Worm (Caenorhabditis elegans) whole organism, late embryonic: Measurements from ENCODE around the gene K11H3.2.

Experiments used
- C08G9.2 ChIP-seq: sonication (generic microtip); optimal IDR thresholded peaks from 2 replicates; lab custom pipeline; 2016; ENCODE audit warnings: mild to moderate bottlenecking, missing genetic modification characterization, moderate library complexity, missing compliant biosample characterization
- C38D4.7 ChIP-seq: fragments of 200-800 bp; sonication (Bioruptor generic); optimal IDR thresholded peaks from 2 replicates; lab custom pipeline; 2018; ENCODE audit warnings: mild to moderate bottlenecking, missing genetic modification characterization, moderate library complexity, missing compliant biosample characterization
- F13H6.1 ChIP-seq: sonication (generic microtip); optimal IDR thresholded peaks from 2 replicates; lab custom pipeline; 2016; ENCODE audit warnings: missing genetic modification characterization, missing compliant biosample characterization
- K09A11.1 ChIP-seq: sonication (generic microtip); optimal IDR thresholded peaks from 2 replicates; lab custom pipeline; 2017; ENCODE audit warnings: antibody characterized with exemption, mild to moderate bottlenecking, missing genetic modification characterization, missing compliant biosample characterization; ENCODE audit not compliant: insufficient read depth
- ahr-1 ChIP-seq: sonication (generic microtip); optimal IDR thresholded peaks from 2 replicates; lab custom pipeline; 2016; ENCODE audit warnings: missing genetic modification characterization, missing compliant biosample characterization
- ama-1 ChIP-seq: fragments of 150-350 bp; optimal IDR thresholded peaks from 2 replicates; lab custom pipeline; 2014
- ceh-14 ChIP-seq: sonication (generic microtip); optimal IDR thresholded peaks from 2 replicates; lab custom pipeline; 2016; ENCODE audit warnings: missing genotype, missing genetic modification characterization, missing compliant biosample characterization
- ceh-19 ChIP-seq: fragments of 200-800 bp; sonication (Bioruptor generic); optimal IDR thresholded peaks from 2 replicates; lab custom pipeline; 2018; ENCODE audit warnings: mild to moderate bottlenecking, missing genetic modification characterization, missing compliant biosample characterization
- ceh-22 ChIP-seq: sonication (generic microtip); optimal IDR thresholded peaks from 2 replicates; lab custom pipeline; 2017; ENCODE audit warnings: missing biosample characterization, missing genetic modification characterization
- ceh-24 ChIP-seq: sonication (generic microtip); optimal IDR thresholded peaks from 2 replicates; lab custom pipeline; 2016; ENCODE audit warnings: mild to moderate bottlenecking, missing genetic modification characterization, missing compliant biosample characterization
- ceh-30 ChIP-seq: fragments of 150-350 bp; optimal IDR thresholded peaks from 2 replicates; lab custom pipeline; 2014; ENCODE audit warnings: missing biosample characterization, missing genetic modification characterization
- ceh-31 ChIP-seq: sonication (generic microtip); optimal IDR thresholded peaks from 2 replicates; lab custom pipeline; 2016; ENCODE audit warnings: missing genetic modification characterization, missing compliant biosample characterization
- ceh-34 ChIP-seq: sonication (generic microtip); optimal IDR thresholded peaks from 2 replicates; lab custom pipeline; 2016; ENCODE audit warnings: mild to moderate bottlenecking, missing genetic modification characterization, missing compliant biosample characterization
- ceh-45 ChIP-seq: fragments of 200-800 bp; sonication (Bioruptor generic); IDR thresholded peaks from 2 replicates; pipeline ENCODE4 v1.3.6; 2022; ENCODE audit warnings: missing genetic modification reagents, missing genetic modification characterization, missing compliant biosample characterization
- ceh-9 ChIP-seq: sonication (generic microtip); optimal IDR thresholded peaks from 2 replicates; lab custom pipeline; 2016; ENCODE audit warnings: mild to moderate bottlenecking, missing genetic modification characterization, inconsistent platforms, missing compliant biosample characterization
- dmd-4 ChIP-seq: sonication (generic microtip); optimal IDR thresholded peaks from 2 replicates; lab custom pipeline; 2016; ENCODE audit warnings: borderline replicate concordance, missing genetic modification characterization, missing compliant biosample characterization
- dve-1 ChIP-seq: sonication (generic microtip); optimal IDR thresholded peaks from 2 replicates; lab custom pipeline; 2017; ENCODE audit warnings: antibody characterized with exemption, mild to moderate bottlenecking, missing genetic modification characterization, missing compliant biosample characterization
- elt-2 ChIP-seq: sonication (generic microtip); optimal IDR thresholded peaks from 2 replicates; lab custom pipeline; 2016; ENCODE audit warnings: missing genetic modification reagents, missing genetic modification characterization, missing compliant biosample characterization
- elt-4 ChIP-seq: sonication (generic microtip); optimal IDR thresholded peaks from 2 replicates; lab custom pipeline; 2016; ENCODE audit warnings: missing genetic modification characterization, missing compliant biosample characterization
- fax-1 ChIP-seq: sonication (generic microtip); optimal IDR thresholded peaks from 2 replicates; lab custom pipeline; 2016; ENCODE audit warnings: missing genotype, missing genetic modification characterization, missing compliant biosample characterization
- fkh-6 ChIP-seq: sonication (generic microtip); optimal IDR thresholded peaks from 2 replicates; lab custom pipeline; 2016; ENCODE audit warnings: missing genetic modification characterization, missing compliant biosample characterization
- hlh-13 ChIP-seq: fragments of 200-800 bp; sonication (Bioruptor generic); optimal IDR thresholded peaks from 2 replicates; lab custom pipeline; 2018; ENCODE audit warnings: mild to moderate bottlenecking, missing genetic modification characterization, missing compliant biosample characterization
- hlh-30 ChIP-seq: sonication (generic microtip); optimal IDR thresholded peaks from 2 replicates; lab custom pipeline; 2017; ENCODE audit warnings: antibody characterized with exemption, missing genetic modification characterization, missing compliant biosample characterization; ENCODE audit not compliant: insufficient read depth
- hlh-6 ChIP-seq: sonication (generic microtip); optimal IDR thresholded peaks from 2 replicates; lab custom pipeline; 2016; ENCODE audit warnings: missing genotype, missing genetic modification characterization, missing compliant biosample characterization
- hlh-8 ChIP-seq: sonication (generic microtip); optimal IDR thresholded peaks from 2 replicates; lab custom pipeline; 2016; ENCODE audit warnings: missing genotype, missing genetic modification characterization, missing compliant biosample characterization
- mec-3 ChIP-seq: sonication (generic microtip); optimal IDR thresholded peaks from 2 replicates; lab custom pipeline; 2016; ENCODE audit warnings: borderline replicate concordance, missing genetic modification characterization, missing compliant biosample characterization
- nfya-1 ChIP-seq: sonication (generic microtip); optimal IDR thresholded peaks from 2 replicates; lab custom pipeline; 2017; ENCODE audit warnings: missing genetic modification characterization, mild to moderate bottlenecking, missing compliant biosample characterization, antibody characterized with exemption, moderate library complexity
- nhr-232 ChIP-seq: sonication (generic microtip); optimal IDR thresholded peaks from 2 replicates; lab custom pipeline; 2016; ENCODE audit warnings: missing genetic modification characterization, missing compliant biosample characterization
- pag-3 ChIP-seq: sonication (generic microtip); optimal IDR thresholded peaks from 2 replicates; lab custom pipeline; 2016; ENCODE audit warnings: missing compliant biosample characterization, missing genetic modification characterization, borderline replicate concordance
- pat-9 ChIP-seq: fragments of 200-800 bp; sonication (Bioruptor generic); optimal IDR thresholded peaks from 2 replicates; lab custom pipeline; 2018; ENCODE audit warnings: mild to moderate bottlenecking, missing genetic modification characterization, moderate library complexity, missing compliant biosample characterization
- pax-1 ChIP-seq: fragments of 150-350 bp; optimal IDR thresholded peaks from 2 replicates; lab custom pipeline; 2014; ENCODE audit warnings: missing biosample characterization, missing genetic modification characterization
- pha-2 ChIP-seq: sonication (generic microtip); optimal IDR thresholded peaks from 2 replicates; lab custom pipeline; 2017; ENCODE audit warnings: mild to moderate bottlenecking, missing genetic modification characterization, missing compliant biosample characterization
- pha-4 ChIP-seq: fragments of 150-350 bp; optimal IDR thresholded peaks from 2 replicates; lab custom pipeline; 2018; ENCODE audit warnings: missing biosample characterization, missing genetic modification reagents, missing genetic modification characterization
- pqm-1 ChIP-seq: sonication (generic microtip); optimal IDR thresholded peaks from 2 replicates; lab custom pipeline; 2016; ENCODE audit warnings: missing genetic modification characterization, missing compliant biosample characterization
- pros-1 ChIP-seq: fragments of 150-350 bp; optimal IDR thresholded peaks from 2 replicates; lab custom pipeline; 2014; ENCODE audit warnings: missing biosample characterization, missing genetic modification reagents, missing genetic modification characterization
- ref-2 ChIP-seq: sonication (generic microtip); optimal IDR thresholded peaks from 2 replicates; lab custom pipeline; 2016; ENCODE audit warnings: missing genetic modification characterization, missing compliant biosample characterization
- rnt-1 ChIP-seq: sonication (generic microtip); optimal IDR thresholded peaks from 2 replicates; lab custom pipeline; 2016; ENCODE audit warnings: missing genetic modification characterization, missing compliant biosample characterization
- sdc-2 ChIP-seq: sonication (generic microtip); optimal IDR thresholded peaks from 2 replicates; lab custom pipeline; 2016; ENCODE audit warnings: missing genotype, missing genetic modification characterization, missing compliant biosample characterization
- sox-2 ChIP-seq: fragments of 200-800 bp; sonication (Bioruptor generic); IDR thresholded peaks from 2 replicates; pipeline ENCODE4 v1.3.6; 2022; ENCODE audit warnings: missing genetic modification reagents, missing genetic modification characterization, missing compliant biosample characterization
- sox-4 ChIP-seq: sonication (generic microtip); optimal IDR thresholded peaks from 2 replicates; lab custom pipeline; 2017; ENCODE audit warnings: mild to moderate bottlenecking, missing genetic modification characterization, inconsistent platforms, missing compliant biosample characterization
- syd-9 ChIP-seq: sonication (generic microtip); optimal IDR thresholded peaks from 2 replicates; lab custom pipeline; 2016; ENCODE audit warnings: mild to moderate bottlenecking, missing genetic modification characterization, moderate library complexity, missing compliant biosample characterization
- tbx-2 ChIP-seq: sonication (generic microtip); optimal IDR thresholded peaks from 2 replicates; lab custom pipeline; 2016; ENCODE audit warnings: missing genetic modification characterization, missing compliant biosample characterization
- unc-3 ChIP-seq, 2 experiments: fragments of 200-800 bp in 1 of 2; sonication (Bioruptor generic) in 1 of 2; sonication (generic microtip) in 1 of 2; conservative IDR thresholded peaks in 1 of 2; optimal IDR thresholded peaks in 1 of 2; 2 replicates each; pipeline versions ENCODE4 v1.3.6 to Lab custom; 2016 to 2022; ENCODE audit warnings: missing compliant biosample characterization in 2 of 2, missing genetic modification characterization in 2 of 2, missing genetic modification reagents in 1 of 2
- unc-55 ChIP-seq: sonication (generic microtip); optimal IDR thresholded peaks from 2 replicates; lab custom pipeline; 2017; ENCODE audit warnings: missing biosample characterization, missing genetic modification reagents, missing genetic modification characterization
- zip-5 ChIP-seq: sonication (generic microtip); optimal IDR thresholded peaks from 2 replicates; lab custom pipeline; 2016; ENCODE audit warnings: missing genetic modification characterization, missing compliant biosample characterization
- ztf-16 ChIP-seq: sonication (generic microtip); optimal IDR thresholded peaks from 2 replicates; lab custom pipeline; 2017; ENCODE audit warnings: missing genetic modification characterization, missing compliant biosample characterization

Gene K11H3.2

ce11 chrIII:9817087-9817612 lies 29.0 kb upstream of the K11H3.2 start, which contains the start of gene cnx-1 (continued):
- no peak for TF ChIP-seq dve-1 (tag; lab: Kevin White, UChicago)
- TF ChIP-seq ztf-16 (tag; lab: Kevin White, UChicago): no peak
- TF ChIP-seq hlh-30: peak; percentile 3
- TF ChIP-seq ceh-19 (GFP tag; lab: Kevin White, UChicago): no peak
- TF ChIP-seq fax-1 (tag; lab: Kevin White, UChicago): no peak
- TF ChIP-seq pax-1 (tag; lab: Kevin White, UChicago): no peak
- peak; percentile 25 for TF ChIP-seq sdc-2
- peak; percentile 21 for TF ChIP-seq ceh-14 (tag; lab: Kevin White, UChicago)
- peak; percentile 18 for TF ChIP-seq elt-2 (tag; lab: Kevin White, UChicago)
- TF ChIP-seq sox-2 (GFP tag; lab: Robert Waterston, UW): no peak
- TF ChIP-seq ama-1: no peak
- TF ChIP-seq pha-2 (tag; lab: Kevin White, UChicago): no peak
- no peak for TF ChIP-seq hlh-13 (GFP tag; lab: Kevin White, UChicago)
- no peak for TF ChIP-seq unc-3 (GFP tag; conservative IDR thresholded peaks at IDR 0.05; lab: Robert Waterston, UW)
- no peak for TF ChIP-seq unc-3 (tag; optimal IDR thresholded peaks at IDR 0.05; lab: Kevin White, UChicago)
- no peak for TF ChIP-seq syd-9 (tag; lab: Kevin White, UChicago)
- TF ChIP-seq pha-4 (tag; lab: Kevin White, UChicago): no peak
- TF ChIP-seq fkh-6 (tag; lab: Kevin White, UChicago): no peak
- no peak for TF ChIP-seq K09A11.1
- TF ChIP-seq unc-55 (GFP tag; lab: Kevin White, UChicago): no peak
- TF ChIP-seq tbx-2 (tag; lab: Kevin White, UChicago): peak; percentile 30
- TF ChIP-seq ref-2: peak; percentile 60

- TF ChIP-seq unc-55 (GFP tag; lab: Kevin White, UChicago) (no peak), pat-9 (tag; lab: Kevin White, UChicago) (no peak), mec-3 (tag; lab: Kevin White, UChicago) (no peak), sox-2 (GFP tag; lab: Robert Waterston, UW) (no peak), sox-4 (tag; lab: Kevin White, UChicago) (no peak), K09A11.1 (no peak), ztf-16 (tag; lab: Kevin White, UChicago) (no peak), pha-2 (tag; lab: Kevin White, UChicago) (no peak), ahr-1 (tag; lab: Kevin White, UChicago) (no peak), pqm-1 (no peak)
- TF ChIP-seq, all 69 proteins: peak for 0
Observed at ce11 chrIII:9817894-9818293, 28.3 kb upstream of the K11H3.2 start.

- TF ChIP-seq dmd-4 (no peak), ceh-31 (tag; lab: Kevin White, UChicago) (peak; percentile 41), ceh-30 (tag; lab: Kevin White, UChicago) (no peak), C08G9.2 (tag; lab: Kevin White, UChicago) (peak; percentile 32), C38D4.7 (GFP tag; lab: Kevin White, UChicago) (no peak), ceh-22 (tag; lab: Kevin White, UChicago) (no peak), pros-1 (tag; lab: Kevin White, UChicago) (peak; percentile 40), zip-5 (no peak), mec-3 (tag; lab: Kevin White, UChicago) (no peak), ceh-9 (tag; lab: Kevin White, UChicago) (no peak), sox-4 (tag; lab: Kevin White, UChicago) (no peak), ceh-34 (tag; lab: Kevin White, UChicago) (peak; percentile 33), F13H6.1 (no peak), dve-1 (tag; lab: Kevin White, UChicago) (no peak), hlh-30 (peak; percentile 94), ceh-24 (tag; lab: Kevin White, UChicago) (no peak), nhr-232 (tag; lab: Kevin White, UChicago) (no peak), ceh-45 (GFP tag; lab: Robert Waterston, UW) (no peak), pag-3 (tag; lab: Kevin White, UChicago) (no peak), rnt-1 (tag; lab: Kevin White, UChicago) (peak; percentile 14), hlh-6 (tag; lab: Kevin White, UChicago) (peak; percentile 42), nfya-1 (tag; lab: Kevin White, UChicago) (peak; percentile 16), tbx-2 (tag; lab: Kevin White, UChicago) (peak; percentile 77), ama-1 (no peak), hlh-8 (tag; lab: Kevin White, UChicago) (no peak), elt-4 (tag; lab: Kevin White, UChicago) (no peak)
- TF ChIP-seq, all 69 proteins: peak for 9
Observed at ce11 chrIII:9818763-9819162, 27.4 kb upstream of the K11H3.2 start, which contains the start of gene panl-3. Gene panl-3, plus strand, starts transcription at chrIII:9819056.
